Worm (Caenorhabditis elegans): ENCODE data around the gene syx-5.

syx-5 gene

ce11 chrV:11773420-11773819 lies 8.7 kb downstream of the syx-5 start, which contains the start of gene bus-18:
bus-18 (plus strand) TSS chrV:11773720.
- TF ChIP-seq blmp-1 (tag; optimal IDR thresholded peaks at IDR 0.05) (peak; percentile 42), ceh-90 (tag; optimal IDR thresholded peaks at IDR 0.05) (no peak), efl-3 (GFP tag; optimal IDR thresholded peaks at IDR 0.05) (no peak), mep-1 (tag; optimal IDR thresholded peaks at IDR 0.05) (no peak), fkh-10 (GFP tag; optimal IDR thresholded peaks at IDR 0.05) (no peak), irx-1 (tag; optimal IDR thresholded peaks at IDR 0.05) (no peak), xbp-1 (tag; optimal IDR thresholded peaks at IDR 0.05) (peak; percentile 12), C04F5.9 (tag; optimal IDR thresholded peaks at IDR 0.05) (no peak), jun-1 (tag; optimal IDR thresholded peaks at IDR 0.05) (no peak), efl-1 (optimal IDR thresholded peaks at IDR 0.05) (no peak), efl-1 (GFP tag; optimal IDR thresholded peaks at IDR 0.05 in 1 of 2) (no peak), C16A3.4 (tag; optimal IDR thresholded peaks at IDR 0.05) (no peak)

ce11 chrV:11773934-11774333 lies 9.2 kb downstream of the syx-5 start:
- TF ChIP-seq C04F5.9 (tag; optimal IDR thresholded peaks at IDR 0.05) (no peak), lin-14 (GFP tag; optimal IDR thresholded peaks at IDR 0.05) (peak; percentile 45), nhr-85 (tag) (peak; percentile 68), nhr-84 (tag; optimal IDR thresholded peaks at IDR 0.05) (no peak), lin-39 (tag; optimal IDR thresholded peaks at IDR 0.05) (no peak), mep-1 (tag; optimal IDR thresholded peaks at IDR 0.05) (peak; percentile 32), elt-3 (tag; optimal IDR thresholded peaks at IDR 0.05) (peak in 1 of 6 experiments; percentile 13), C34B4.2 (tag; optimal IDR thresholded peaks at IDR 0.05) (no peak), blmp-1 (tag; optimal IDR thresholded peaks at IDR 0.05) (peak; percentile 54), lsy-2 (tag; optimal IDR thresholded peaks at IDR 0.05) (peak in 1 of 2 experiments; percentile 40), mef-2 (tag; optimal IDR thresholded peaks at IDR 0.05) (no peak), sup-37 (GFP tag; optimal IDR thresholded peaks at IDR 0.05) (no peak)

- TF ChIP-seq mef-2 (tag; optimal IDR thresholded peaks at IDR 0.05) (no peak), lir-3 (tag; optimal IDR thresholded peaks at IDR 0.05; ENCODE audit: poor library complexity) (no peak), lin-35 (GFP tag; optimal IDR thresholded peaks at IDR 0.05) (no peak), Y116A8C.19 (tag; optimal IDR thresholded peaks at IDR 0.05; ENCODE audit: borderline replicate concordance) (no peak), hpl-2 (GFP tag; optimal IDR thresholded peaks at IDR 0.05) (no peak), nhr-90 (tag; optimal IDR thresholded peaks at IDR 0.05; ENCODE audit: poor library complexity) (no peak), pax-3 (tag; optimal IDR thresholded peaks at IDR 0.05) (no peak), unc-30 (tag; optimal IDR thresholded peaks at IDR 0.05) (no peak), unc-98 (GFP tag; IDR thresholded peaks at IDR 0.05) (no peak), mab-9 (GFP tag; IDR thresholded peaks at IDR 0.05) (no peak), alr-1 (tag; optimal IDR thresholded peaks at IDR 0.05; ENCODE audit: borderline replicate concordance) (no peak), ceh-63 (GFP tag; optimal IDR thresholded peaks at IDR 0.05) (no peak), nhr-19 (GFP tag; conservative IDR thresholded peaks at IDR 0.05) (no peak)
Measured at ce11 chrV:11776538-11776937, 11.8 kb downstream of the syx-5 start, which contains the start of gene F55A11.6. F55A11.6 (plus strand) TSS chrV:11776838.

- no peak for TF ChIP-seq nhr-28 (tag; optimal IDR thresholded peaks at IDR 0.05)
- no peak for TF ChIP-seq fkh-4 (tag; optimal IDR thresholded peaks at IDR 0.05; ENCODE audit: borderline replicate concordance)
- no peak for TF ChIP-seq dsc-1 (tag; optimal IDR thresholded peaks at IDR 0.05)
- no peak for TF ChIP-seq aha-1 (tag; optimal IDR thresholded peaks at IDR 0.05)
- TF ChIP-seq mep-1 (tag; optimal IDR thresholded peaks at IDR 0.05), result peak; percentile 20
- TF ChIP-seq lsy-2 (tag; optimal IDR thresholded peaks at IDR 0.05), result peak in 1 of 2 experiments; percentile 37
- TF ChIP-seq nhr-85 (tag), result peak; percentile 77
- peak; percentile 48 for TF ChIP-seq nhr-71 (tag; optimal IDR thresholded peaks at IDR 0.05)
- peak in 5 of 6 experiments; percentile 5 to 57 (median 11) for TF ChIP-seq elt-3 (tag; optimal IDR thresholded peaks at IDR 0.05)
- peak in 1 of 2 experiments; percentile 26 for TF ChIP-seq mdl-1 (tag; optimal IDR thresholded peaks at IDR 0.05)
- TF ChIP-seq blmp-1 (tag; optimal IDR thresholded peaks at IDR 0.05), result peak; percentile 69
- TF ChIP-seq nhr-84 (tag; optimal IDR thresholded peaks at IDR 0.05), result no peak
- TF ChIP-seq nhr-19 (GFP tag; conservative IDR thresholded peaks at IDR 0.05), result 0 out of 2 replicates have a peak, but pooled peaks have one; percentile 12
- peak in 1 of 2 experiments; percentile 18 for TF ChIP-seq lin-35 (GFP tag; optimal IDR thresholded peaks at IDR 0.05)
- TF ChIP-seq pag-3 (tag; optimal IDR thresholded peaks at IDR 0.05; ENCODE audit: borderline replicate concordance, insufficient read depth), result peak; percentile 92
- peak; percentile 45 for TF ChIP-seq snu-23 (GFP tag; optimal IDR thresholded peaks at IDR 0.05)
- TF ChIP-seq lin-14 (GFP tag; optimal IDR thresholded peaks at IDR 0.05), result peak; percentile 81
- TF ChIP-seq nhr-20 (tag; optimal IDR thresholded peaks at IDR 0.05), result peak; percentile 54
Measured at ce11 chrV:11777846-11778245, 13.1 kb downstream of the syx-5 start.

Measured in whole organism, L1 larva.